Fruit fly (Drosophila melanogaster) whole organism, embryonic: ENCODE results near the gene SKIP.

Source experiments
- C15 ChIP-seq: fragments of 200-800 bp; sonication (Bioruptor generic); IDR thresholded peaks from 3 replicates; pipeline ENCODE4 v1.3.6; 2022; ENCODE audit warnings: missing biosample characterization, missing genetic modification characterization
- CG10366 ChIP-seq: fragments of 200-800 bp; sonication (Bioruptor generic); IDR thresholded peaks from 2 replicates; pipeline ENCODE4 v1.3.6; 2022; ENCODE audit warnings: missing biosample characterization, missing genetic modification characterization
- CG10654 ChIP-seq: fragments of 200-800 bp; sonication (Bioruptor generic); optimal IDR thresholded peaks from 2 replicates; lab custom pipeline; 2016; ENCODE audit warnings: missing biosample characterization, missing genetic modification characterization
- CG10979 ChIP-seq: fragments of 200-800 bp; sonication (Bioruptor generic); optimal IDR thresholded peaks from 2 replicates; lab custom pipeline; 2018; ENCODE audit warnings: missing biosample characterization, mild to moderate bottlenecking, missing genetic modification characterization, moderate library complexity
- CG11247 ChIP-seq: fragments of 200-800 bp; sonication (Bioruptor generic); IDR thresholded peaks from 2 replicates; pipeline ENCODE4 v1.3.6; 2022; ENCODE audit warnings: missing biosample characterization, missing genetic modification characterization
- CG12744 ChIP-seq: fragments of 200-800 bp; sonication (Bioruptor generic); optimal IDR thresholded peaks from 2 replicates; lab custom pipeline; 2016; ENCODE audit warnings: missing biosample characterization, missing genetic modification characterization
- CG14667 ChIP-seq: fragments of 200-800 bp; sonication (Bioruptor generic); IDR thresholded peaks from 2 replicates; pipeline ENCODE4 v1.3.6; 2022; ENCODE audit warnings: missing biosample characterization, missing genetic modification characterization
- CG16813 ChIP-seq: fragments of 200-800 bp; sonication (Bioruptor generic); IDR thresholded peaks from 3 replicates; pipeline ENCODE4 v1.3.6; 2022; ENCODE audit warnings: missing biosample characterization, missing genetic modification characterization; ENCODE audit not compliant: partially characterized antibody
- CG17912 ChIP-seq: fragments of 200-800 bp; sonication (Bioruptor generic); optimal IDR thresholded peaks from 2 replicates; lab custom pipeline; 2018; ENCODE audit warnings: missing biosample characterization, mild to moderate bottlenecking, missing genetic modification characterization
- CG1792 ChIP-seq: fragments of 200-800 bp; sonication (Bioruptor generic); optimal IDR thresholded peaks from 2 replicates; lab custom pipeline; 2016; ENCODE audit warnings: missing biosample characterization, missing genetic modification characterization
- CG2678 ChIP-seq: fragments of 200-800 bp; sonication (Bioruptor generic); optimal IDR thresholded peaks from 3 replicates; lab custom pipeline; 2019; ENCODE audit warnings: missing biosample characterization, mild to moderate bottlenecking, missing genetic modification characterization, moderate library complexity
- CG32772 ChIP-seq: fragments of 200-800 bp; sonication (Bioruptor generic); IDR thresholded peaks from 2 replicates; pipeline ENCODE4 v1.3.6; 2022; ENCODE audit warnings: missing biosample characterization, missing genetic modification characterization
- CG34224 ChIP-seq: fragments of 200-800 bp; sonication (Bioruptor generic); IDR thresholded peaks from 3 replicates; pipeline ENCODE4 v1.3.6; 2022; ENCODE audit warnings: missing biosample characterization, missing genetic modification characterization; ENCODE audit not compliant: partially characterized antibody
- CG34422 ChIP-seq: fragments of 200-800 bp; sonication (Bioruptor generic); IDR thresholded peaks from 3 replicates; pipeline ENCODE4 v1.3.6; 2022; ENCODE audit warnings: missing biosample characterization, missing genetic modification characterization
- CG5245 ChIP-seq: fragments of 200-800 bp; sonication (Bioruptor generic); optimal IDR thresholded peaks from 3 replicates; lab custom pipeline; 2016; ENCODE audit warnings: missing biosample characterization, missing genetic modification characterization
- CG7556 ChIP-seq: fragments of 200-800 bp; sonication (Bioruptor generic); optimal IDR thresholded peaks from 2 replicates; lab custom pipeline; 2017; ENCODE audit warnings: missing biosample characterization, mild to moderate bottlenecking, missing genetic modification characterization
- CG7987 ChIP-seq: fragments of 200-800 bp; sonication (Bioruptor generic); optimal IDR thresholded peaks from 2 replicates; lab custom pipeline; 2018; ENCODE audit warnings: missing biosample characterization, mild to moderate bottlenecking, missing genetic modification characterization, moderate library complexity
- CG8765 ChIP-seq: fragments of 200-800 bp; sonication (Bioruptor generic); IDR thresholded peaks from 2 replicates; pipeline ENCODE4 v1.3.6; 2022; ENCODE audit warnings: missing biosample characterization, missing genetic modification characterization
- CG8944 ChIP-seq: fragments of 200-800 bp; sonication (Bioruptor generic); optimal IDR thresholded peaks from 3 replicates; lab custom pipeline; 2016; ENCODE audit warnings: missing biosample characterization, missing genetic modification characterization
- CHES-1-like ChIP-seq: fragments of 200-800 bp; sonication (Bioruptor generic); optimal IDR thresholded peaks from 2 replicates; lab custom pipeline; 2016; ENCODE audit warnings: missing biosample characterization, missing genetic modification characterization
- CrebB ChIP-seq: fragments of 200-800 bp; sonication (Bioruptor generic); optimal IDR thresholded peaks from 3 replicates; lab custom pipeline; 2018; ENCODE audit warnings: missing biosample characterization, mild to moderate bottlenecking, missing genetic modification characterization
- Dp ChIP-seq: fragments of 200-800 bp; sonication (Bioruptor generic); optimal IDR thresholded peaks from 2 replicates; lab custom pipeline; 2018; ENCODE audit warnings: missing biosample characterization, mild to moderate bottlenecking, missing genetic modification characterization, moderate library complexity
- Drgx ChIP-seq: fragments of 200-800 bp; sonication (Bioruptor generic); IDR thresholded peaks from 2 replicates; pipeline ENCODE4 v1.3.6; 2022; ENCODE audit warnings: missing biosample characterization, missing genetic modification characterization
- Elba2 ChIP-seq: fragments of 200-800 bp; sonication (Bioruptor generic); optimal IDR thresholded peaks from 3 replicates; lab custom pipeline; 2016; ENCODE audit warnings: missing biosample characterization, missing genetic modification characterization
- H15 ChIP-seq: fragments of 200-800 bp; sonication (Bioruptor generic); IDR thresholded peaks from 3 replicates; pipeline ENCODE4 v1.3.6; 2022; ENCODE audit warnings: missing biosample characterization, missing genetic modification characterization
- HmgZ ChIP-seq: fragments of 200-800 bp; sonication (Bioruptor generic); optimal IDR thresholded peaks from 2 replicates; lab custom pipeline; 2018; ENCODE audit warnings: missing biosample characterization, mild to moderate bottlenecking, missing genetic modification characterization
- Nf-YB ChIP-seq: fragments of 200-800 bp; sonication (Bioruptor generic); optimal IDR thresholded peaks from 3 replicates; lab custom pipeline; 2019; ENCODE audit warnings: missing biosample characterization, mild to moderate bottlenecking, missing genetic modification characterization, moderate library complexity
- Spps ChIP-seq: fragments of 200-800 bp; sonication (Bioruptor generic); optimal IDR thresholded peaks from 2 replicates; lab custom pipeline; 2018; ENCODE audit warnings: missing biosample characterization, mild to moderate bottlenecking, missing genetic modification characterization
- Xrp1 ChIP-seq: fragments of 200-800 bp; sonication (Bioruptor generic); IDR thresholded peaks from 2 replicates; pipeline ENCODE4 v1.3.6; 2022; ENCODE audit warnings: missing biosample characterization, missing genetic modification characterization
- YL-1 ChIP-seq: fragments of 200-800 bp; sonication (Bioruptor generic); optimal IDR thresholded peaks from 3 replicates; lab custom pipeline; 2017; ENCODE audit warnings: missing biosample characterization, mild to moderate bottlenecking, missing genetic modification characterization
- aop ChIP-seq: fragments of 200-800 bp; sonication (Bioruptor generic); IDR thresholded peaks from 2 replicates; pipeline ENCODE4 v1.3.6; 2022; ENCODE audit warnings: missing biosample characterization, missing genetic modification characterization
- cato ChIP-seq: fragments of 200-800 bp; sonication (Bioruptor generic); optimal IDR thresholded peaks from 2 replicates; lab custom pipeline; 2016; ENCODE audit warnings: missing biosample characterization, missing genetic modification characterization, borderline replicate concordance
- chm ChIP-seq: fragments of 200-800 bp; sonication (Bioruptor generic); IDR thresholded peaks from 2 replicates; pipeline ENCODE4 v1.3.6; 2022; ENCODE audit warnings: missing biosample characterization, missing genetic modification characterization
- cwo ChIP-seq: fragments of 200-800 bp; sonication (Bioruptor generic); optimal IDR thresholded peaks from 3 replicates; lab custom pipeline; 2017; ENCODE audit warnings: missing biosample characterization, missing genetic modification characterization, mild to moderate bottlenecking, moderate library complexity, missing genetic modification reagents
- disco-r ChIP-seq: fragments of 200-800 bp; sonication (Bioruptor generic); optimal IDR thresholded peaks from 2 replicates; lab custom pipeline; 2016; ENCODE audit warnings: missing biosample characterization, missing genetic modification characterization
- eyg ChIP-seq: fragments of 200-800 bp; sonication (Bioruptor generic); optimal IDR thresholded peaks from 3 replicates; lab custom pipeline; 2016; ENCODE audit warnings: missing biosample characterization, missing genetic modification characterization
- ftz-f1 ChIP-seq: fragments of 200-800 bp; sonication (Bioruptor generic); optimal IDR thresholded peaks from 2 replicates; lab custom pipeline; 2016; ENCODE audit warnings: missing biosample characterization, missing genetic modification characterization
- lov ChIP-seq, 2 experiments: fragments of 200-800 bp in 1 of 2; fragments of >200 bp in 1 of 2; sonication (Bioruptor generic) in 1 of 2; IDR thresholded peaks in 1 of 2; optimal IDR thresholded peaks in 1 of 2; 2 replicates in 1 of 2; 3 replicates in 1 of 2; pipeline versions ENCODE4 v1.3.6 to Lab custom; 2017 to 2022; ENCODE audit warnings: missing biosample characterization in 1 of 2, missing genetic modification characterization in 1 of 2
- luna ChIP-seq: fragments of 200-800 bp; sonication (Bioruptor generic); optimal IDR thresholded peaks from 2 replicates; lab custom pipeline; 2016; ENCODE audit warnings: missing biosample characterization, missing genetic modification characterization
- nom ChIP-seq: fragments of 200-800 bp; sonication (Bioruptor generic); optimal IDR thresholded peaks from 2 replicates; lab custom pipeline; 2017; ENCODE audit warnings: missing biosample characterization, missing genetic modification characterization, mild to moderate bottlenecking, moderate library complexity, missing genetic modification reagents
- oc ChIP-seq: fragments of 200-800 bp; sonication (Bioruptor generic); optimal IDR thresholded peaks from 2 replicates; lab custom pipeline; 2018; ENCODE audit warnings: missing biosample characterization, mild to moderate bottlenecking, missing genetic modification characterization, moderate library complexity
- pita ChIP-seq: fragments of 200-800 bp; sonication (Bioruptor generic); optimal IDR thresholded peaks from 2 replicates; lab custom pipeline; 2017; ENCODE audit warnings: missing biosample characterization, mild to moderate bottlenecking, missing genetic modification characterization
- sc ChIP-seq, 3 experiments: fragments of >200 bp in 2 of 3; fragments of 200-800 bp in 1 of 3; sonication (Bioruptor generic) in 1 of 3; optimal IDR thresholded peaks; 2 replicates in 2 of 3; 3 replicates in 1 of 3; lab custom pipeline; 2017; ENCODE audit warnings: mild to moderate bottlenecking in 1 of 3, missing biosample characterization in 1 of 3, missing genetic modification characterization in 1 of 3, missing genetic modification reagents in 1 of 3
- sens-2 ChIP-seq: fragments of 200-800 bp; sonication (Bioruptor generic); IDR thresholded peaks from 2 replicates; pipeline ENCODE4 v1.3.6; 2022; ENCODE audit warnings: missing biosample characterization, missing genetic modification characterization
- shn ChIP-seq: fragments of 200-800 bp; sonication (Bioruptor generic); optimal IDR thresholded peaks from 3 replicates; lab custom pipeline; 2016; ENCODE audit warnings: missing biosample characterization, missing genetic modification characterization
- sisA ChIP-seq: fragments of 200-800 bp; sonication (Bioruptor generic); IDR thresholded peaks from 2 replicates; pipeline ENCODE4 v1.3.6; 2022; ENCODE audit warnings: missing biosample characterization, missing genetic modification characterization
- so ChIP-seq: fragments of 200-800 bp; sonication (Bioruptor generic); IDR thresholded peaks from 3 replicates; pipeline ENCODE4 v1.3.6; 2022; ENCODE audit warnings: missing biosample characterization, missing genetic modification characterization
- sob ChIP-seq: fragments of 200-800 bp; sonication (Bioruptor generic); IDR thresholded peaks from 2 replicates; pipeline ENCODE4 v1.3.6; 2022; ENCODE audit warnings: missing biosample characterization, missing genetic modification characterization
- z ChIP-seq: fragments of 200-800 bp; sonication (Bioruptor generic); IDR thresholded peaks from 3 replicates; pipeline ENCODE4 v1.3.6; 2022; ENCODE audit warnings: missing biosample characterization, missing genetic modification characterization
- zen2 ChIP-seq: fragments of 200-800 bp; sonication (Bioruptor generic); IDR thresholded peaks from 3 replicates; pipeline ENCODE4 v1.3.6; 2022; ENCODE audit warnings: missing biosample characterization, missing genetic modification characterization; ENCODE audit not compliant: partially characterized antibody
- zfh1 ChIP-seq: fragments of 200-800 bp; sonication (Bioruptor generic); IDR thresholded peaks from 3 replicates; pipeline ENCODE4 v1.3.6; 2022; ENCODE audit warnings: missing biosample characterization, missing genetic modification characterization

SKIP gene

dm6 chr3R:22150433-22150832, 16.8 kb downstream of the SKIP start (continued):
- TF ChIP-seq zfh1 (GFP tag; lab: Robert Waterston, UW) (0 out of 3 replicates have a peak, but pooled peaks have one; percentile 43), eyg (GFP tag; lab: Kevin White, UChicago) (no peak), CG7987 (GFP tag; lab: Kevin White, UChicago) (no peak), Spps (tag; lab: Kevin White, UChicago) (no peak), ftz-f1 (GFP tag; lab: Kevin White, UChicago) (no peak), CG10979 (no peak), H15 (GFP tag; lab: Robert Waterston, UW) (no peak), HmgZ (no peak), CG11247 (GFP tag; lab: Robert Waterston, UW) (no peak), zen2 (GFP tag; lab: Robert Waterston, UW) (no peak), CG16813 (no peak), shn (GFP tag; lab: Kevin White, UChicago) (no peak), Xrp1 (GFP tag; lab: Robert Waterston, UW) (peak; percentile 31; the same call in 1 of the 2 replicates), CG14667 (GFP tag; lab: Robert Waterston, UW) (no peak), sisA (GFP tag; lab: Robert Waterston, UW) (0 out of 2 replicates have a peak, but pooled peaks have one; percentile 31), cato (GFP tag; lab: Kevin White, UChicago) (no peak), Nf-YB (GFP tag; lab: Kevin White, UChicago) (peak; percentile 1), oc (tag; lab: Kevin White, UChicago) (no peak), CHES-1-like (GFP tag; lab: Kevin White, UChicago) (no peak), CG7556 (no peak), CG8765 (GFP tag; lab: Robert Waterston, UW) (no peak), so (GFP tag; lab: Robert Waterston, UW) (0 out of 3 replicates have a peak, but pooled peaks have one; percentile 36), C15 (no peak), lov (optimal IDR thresholded peaks at IDR 0.05; lab: Kevin White, UChicago) (no peak), lov (GFP tag; IDR thresholded peaks at IDR 0.05; lab: Robert Waterston, UW) (no peak), chm (peak; percentile 84), YL-1 (GFP tag; lab: Kevin White, UChicago) (no peak), CG1792 (GFP tag; lab: Kevin White, UChicago) (no peak), CG10654 (GFP tag; lab: Kevin White, UChicago) (no peak), luna (GFP tag; lab: Kevin White, UChicago) (no peak), CG34224 (GFP tag; lab: Robert Waterston, UW) (no peak), pita (GFP tag; lab: Kevin White, UChicago) (no peak), CG32772 (GFP tag; lab: Robert Waterston, UW) (0 out of 2 replicates have a peak, but pooled peaks have one; percentile 37), CG8944 (no peak), cwo (GFP tag; lab: Kevin White, UChicago) (no peak), Dp (no peak), CG2678 (tag; lab: Kevin White, UChicago) (no peak), sc (optimal IDR thresholded peaks at IDR 0.05; lab: Kevin White, UChicago) (no peak), sc (GFP tag; optimal IDR thresholded peaks at IDR 0.05; lab: Kevin White, UChicago) (no peak), CG10366 (GFP tag; lab: Robert Waterston, UW) (no peak), CG12744 (GFP tag; lab: Kevin White, UChicago) (no peak), Drgx (GFP tag; lab: Robert Waterston, UW) (0 out of 2 replicates have a peak, but pooled peaks have one; percentile 44), CG5245 (GFP tag; lab: Kevin White, UChicago) (no peak), CrebB (tag; lab: Kevin White, UChicago) (no peak), disco-r (GFP tag; lab: Kevin White, UChicago) (no peak), sens-2 (GFP tag; lab: Robert Waterston, UW) (no peak), z (GFP tag; lab: Robert Waterston, UW) (peak; percentile 77; the same call in 2 of the 3 replicates), CG34422 (GFP tag; lab: Robert Waterston, UW) (no peak), CG17912 (GFP tag; lab: Kevin White, UChicago) (no peak), aop (no peak), Elba2 (no peak), nom (GFP tag; lab: Kevin White, UChicago) (no peak), sob (GFP tag; lab: Robert Waterston, UW) (no peak)
